Worm (Caenorhabditis elegans): Measurements from ENCODE around the gene F25G6.8.

F25G6.8 gene

ce11 chrV:8609776-8610529 is 45.0 kb upstream of the F25G6.8 start:
- TF ChIP-seq fkh-8 (tag; optimal IDR thresholded peaks at IDR 0.05): peak; percentile 42
- TF ChIP-seq unc-86 (tag; optimal IDR thresholded peaks at IDR 0.05): no peak
- TF ChIP-seq nhr-71 (tag; optimal IDR thresholded peaks at IDR 0.05): peak; percentile 0
- no peak for TF ChIP-seq lin-13 (GFP tag; optimal IDR thresholded peaks at IDR 0.05)
- TF ChIP-seq efl-1 (optimal IDR thresholded peaks at IDR 0.05): no peak
- TF ChIP-seq efl-1 (GFP tag; optimal IDR thresholded peaks at IDR 0.05 in 1 of 2): no peak
- TF ChIP-seq nhr-76 (tag; optimal IDR thresholded peaks at IDR 0.05): no peak
- TF ChIP-seq snu-23 (GFP tag; optimal IDR thresholded peaks at IDR 0.05): no peak
- TF ChIP-seq mdl-1 (tag; optimal IDR thresholded peaks at IDR 0.05): peak in 1 of 2 experiments; percentile 21
- TF ChIP-seq lin-39 (tag; optimal IDR thresholded peaks at IDR 0.05): no peak
- TF ChIP-seq blmp-1 (tag; optimal IDR thresholded peaks at IDR 0.05): peak; percentile 13
- TF ChIP-seq lsy-2 (tag; optimal IDR thresholded peaks at IDR 0.05): peak in 1 of 2 experiments; percentile 22
- TF ChIP-seq F16B12.6 (tag; optimal IDR thresholded peaks at IDR 0.05): no peak
- peak; percentile 7 for TF ChIP-seq xbp-1 (tag; optimal IDR thresholded peaks at IDR 0.05)
- peak; percentile 19 for TF ChIP-seq nhr-47 (tag; optimal IDR thresholded peaks at IDR 0.05)
- TF ChIP-seq C34B4.2 (tag; optimal IDR thresholded peaks at IDR 0.05): no peak
- peak; percentile 79 for TF ChIP-seq lin-14 (GFP tag; optimal IDR thresholded peaks at IDR 0.05)
- peak in 1 of 3 experiments; percentile 21 for TF ChIP-seq ceh-82 (tag; optimal IDR thresholded peaks at IDR 0.05)
- no peak for TF ChIP-seq pag-3 (tag; optimal IDR thresholded peaks at IDR 0.05; ENCODE audit: borderline replicate concordance, insufficient read depth)
- no peak for TF ChIP-seq hlh-17 (GFP tag; optimal IDR thresholded peaks at IDR 0.05; ENCODE audit: borderline replicate concordance)
- TF ChIP-seq ets-5 (GFP tag; IDR thresholded peaks at IDR 0.05): no peak
- no peak for TF ChIP-seq lin-15B (tag; optimal IDR thresholded peaks at IDR 0.05)

ce11 chrV:8608483-8608882 is 43.5 kb upstream of the F25G6.8 start:
- no peak for TF ChIP-seq blmp-1 (tag; optimal IDR thresholded peaks at IDR 0.05)
- TF ChIP-seq efl-3 (GFP tag; optimal IDR thresholded peaks at IDR 0.05): no peak
- no peak for TF ChIP-seq efl-1 (optimal IDR thresholded peaks at IDR 0.05)
- peak in 1 of 2 experiments; percentile 50 for TF ChIP-seq efl-1 (GFP tag; optimal IDR thresholded peaks at IDR 0.05 in 1 of 2)

- TF ChIP-seq lin-35 (GFP tag; optimal IDR thresholded peaks at IDR 0.05) (peak in 1 of 2 experiments; percentile 16), fkh-4 (tag; optimal IDR thresholded peaks at IDR 0.05; ENCODE audit: borderline replicate concordance) (no peak), ets-5 (GFP tag; IDR thresholded peaks at IDR 0.05) (no peak), blmp-1 (tag; optimal IDR thresholded peaks at IDR 0.05) (peak; percentile 85), sox-4 (tag; optimal IDR thresholded peaks at IDR 0.05) (no peak), unc-130 (tag; optimal IDR thresholded peaks at IDR 0.05) (no peak), mef-2 (tag; optimal IDR thresholded peaks at IDR 0.05) (no peak), nhr-47 (tag; optimal IDR thresholded peaks at IDR 0.05) (peak; percentile 4), pax-3 (tag; optimal IDR thresholded peaks at IDR 0.05) (no peak), elt-3 (tag; optimal IDR thresholded peaks at IDR 0.05) (peak in 3 of 6 experiments; percentile 9 to 79 (median 12)), lsy-2 (tag; optimal IDR thresholded peaks at IDR 0.05) (peak in 1 of 2 experiments; percentile 18), nhr-20 (tag; optimal IDR thresholded peaks at IDR 0.05) (peak; percentile 42), ceh-82 (tag; optimal IDR thresholded peaks at IDR 0.05) (no peak), nhr-12 (tag; optimal IDR thresholded peaks at IDR 0.05) (no peak), xbp-1 (tag; optimal IDR thresholded peaks at IDR 0.05) (no peak), unc-30 (tag; optimal IDR thresholded peaks at IDR 0.05) (no peak), C16A3.4 (tag; optimal IDR thresholded peaks at IDR 0.05) (no peak), nhr-71 (tag; optimal IDR thresholded peaks at IDR 0.05) (peak; percentile 45), lir-3 (tag; optimal IDR thresholded peaks at IDR 0.05; ENCODE audit: poor library complexity) (no peak), snpc-4 (tag; optimal IDR thresholded peaks at IDR 0.05) (no peak), tbx-2 (tag; optimal IDR thresholded peaks at IDR 0.05) (no peak), tlp-1 (tag; optimal IDR thresholded peaks at IDR 0.05) (no peak), ceh-90 (tag; optimal IDR thresholded peaks at IDR 0.05) (no peak), elt-2 (tag; optimal IDR thresholded peaks at IDR 0.05) (no peak), isw-1 (GFP tag; IDR thresholded peaks at IDR 0.05) (no peak), C34B4.2 (tag; optimal IDR thresholded peaks at IDR 0.05) (no peak), nhr-84 (tag; optimal IDR thresholded peaks at IDR 0.05) (no peak), hpl-2 (GFP tag; optimal IDR thresholded peaks at IDR 0.05) (no peak), vab-15 (tag; optimal IDR thresholded peaks at IDR 0.05) (no peak), pag-3 (tag; optimal IDR thresholded peaks at IDR 0.05; ENCODE audit: borderline replicate concordance, insufficient read depth) (no peak), C04F5.9 (tag; optimal IDR thresholded peaks at IDR 0.05) (no peak), ama-1 (optimal IDR thresholded peaks at IDR 0.05) (no peak), snu-23 (GFP tag; optimal IDR thresholded peaks at IDR 0.05) (peak; percentile 38)
These were observed 42.4 kb upstream of the F25G6.8 start, which contains the start of gene smk-1 for ce11 chrV:8607353-8607850. Gene smk-1, plus strand, starts transcription at chrV:8607800.

Data from whole organism, L1 larva.